Fruit fly (Drosophila melanogaster) whole organism, embryonic: ENCODE measurements around the gene Faa.

ENCODE experiments used
- ATbp ChIP-seq: fragments of 200-800 bp; sonication (Bioruptor generic); optimal IDR thresholded peaks from 2 replicates; lab custom pipeline; 2017; ENCODE audit warnings: missing biosample characterization, mild to moderate bottlenecking, missing genetic modification characterization, missing genetic modification reagents
- Aef1 ChIP-seq: fragments of 200-800 bp; sonication (Bioruptor generic); IDR thresholded peaks from 3 replicates; pipeline ENCODE4 v1.3.6; 2022; ENCODE audit warnings: missing biosample characterization, missing genetic modification characterization
- CG10267 ChIP-seq: fragments of 200-800 bp; sonication (Bioruptor generic); optimal IDR thresholded peaks from 2 replicates; lab custom pipeline; 2018; ENCODE audit warnings: missing biosample characterization, mild to moderate bottlenecking, missing genetic modification characterization, moderate library complexity
- CG11093 ChIP-seq: fragments of 200-800 bp; sonication (Bioruptor generic); IDR thresholded peaks from 3 replicates; pipeline ENCODE4 v1.3.6; 2022; ENCODE audit warnings: missing biosample characterization, missing genetic modification characterization
- CG11695 ChIP-seq: fragments of 200-800 bp; sonication (Bioruptor generic); IDR thresholded peaks from 3 replicates; pipeline ENCODE4 v1.3.6; 2022; ENCODE audit warnings: missing biosample characterization, missing genetic modification characterization
- CG12219 ChIP-seq: fragments of 200-800 bp; sonication (Bioruptor generic); optimal IDR thresholded peaks from 3 replicates; lab custom pipeline; 2018; ENCODE audit warnings: missing biosample characterization, mild to moderate bottlenecking, missing genetic modification characterization
- CG13424 ChIP-seq: fragments of 200-800 bp; sonication (Bioruptor generic); optimal IDR thresholded peaks from 2 replicates; lab custom pipeline; 2019; ENCODE audit warnings: missing biosample characterization, mild to moderate bottlenecking, missing genetic modification characterization, moderate library complexity
- CG15073 ChIP-seq: fragments of 200-800 bp; sonication (Bioruptor generic); optimal IDR thresholded peaks from 2 replicates; lab custom pipeline; 2016; ENCODE audit warnings: missing biosample characterization, missing genetic modification characterization
- CG16779 ChIP-seq: fragments of 200-800 bp; sonication (Bioruptor generic); IDR thresholded peaks from 2 replicates; pipeline ENCODE4 v1.3.6; 2022; ENCODE audit warnings: missing biosample characterization, missing genetic modification characterization
- CG16863 ChIP-seq: fragments of 200-800 bp; sonication (Bioruptor generic); optimal IDR thresholded peaks from 3 replicates; lab custom pipeline; 2016; ENCODE audit warnings: missing biosample characterization, missing genetic modification characterization
- CG2889 ChIP-seq: fragments of 200-800 bp; sonication (Bioruptor generic); IDR thresholded peaks from 3 replicates; pipeline ENCODE4 v1.3.6; 2022; ENCODE audit warnings: missing biosample characterization, missing genetic modification characterization
- CG31441 ChIP-seq: fragments of 200-800 bp; sonication (Bioruptor generic); IDR thresholded peaks from 2 replicates; pipeline ENCODE4 v1.3.6; 2022; ENCODE audit warnings: missing biosample characterization, missing genetic modification characterization
- CG34376 ChIP-seq: fragments of 200-800 bp; sonication (Bioruptor generic); optimal IDR thresholded peaks from 2 replicates; lab custom pipeline; 2018; ENCODE audit warnings: missing biosample characterization, mild to moderate bottlenecking, missing genetic modification characterization
- CG5953 ChIP-seq: fragments of 200-800 bp; sonication (Bioruptor generic); IDR thresholded peaks from 2 replicates; pipeline ENCODE4 v1.3.6; 2022; ENCODE audit warnings: missing biosample characterization, missing genetic modification characterization
- CG6813 ChIP-seq: fragments of 200-800 bp; sonication (Bioruptor generic); optimal IDR thresholded peaks from 2 replicates; lab custom pipeline; 2017; ENCODE audit warnings: missing biosample characterization, missing genetic modification characterization, mild to moderate bottlenecking, moderate library complexity, missing genetic modification reagents
- CG8359 ChIP-seq: fragments of 200-800 bp; sonication (Bioruptor generic); optimal IDR thresholded peaks from 2 replicates; lab custom pipeline; 2017; ENCODE audit warnings: missing biosample characterization, mild to moderate bottlenecking, missing genetic modification characterization, borderline replicate concordance
- CG9437 ChIP-seq: fragments of 200-800 bp; sonication (Bioruptor generic); optimal IDR thresholded peaks from 2 replicates; lab custom pipeline; 2018; ENCODE audit warnings: missing biosample characterization, mild to moderate bottlenecking, missing genetic modification characterization
- CrebB ChIP-seq: fragments of 200-800 bp; sonication (Bioruptor generic); optimal IDR thresholded peaks from 3 replicates; lab custom pipeline; 2018; ENCODE audit warnings: missing biosample characterization, mild to moderate bottlenecking, missing genetic modification characterization
- D19B ChIP-seq: fragments of 200-800 bp; sonication (Bioruptor generic); optimal IDR thresholded peaks from 2 replicates; lab custom pipeline; 2017; ENCODE audit warnings: missing biosample characterization, mild to moderate bottlenecking, missing genetic modification characterization
- Dll ChIP-seq: fragments of 200-800 bp; sonication (Bioruptor generic); IDR thresholded peaks from 4 replicates; pipeline ENCODE4 v1.3.6; 2022; ENCODE audit warnings: missing biosample characterization, missing genetic modification characterization; ENCODE audit not compliant: partially characterized antibody
- ERR ChIP-seq: fragments of 200-800 bp; sonication (Bioruptor generic); optimal IDR thresholded peaks from 2 replicates; lab custom pipeline; 2016; ENCODE audit warnings: missing biosample characterization, missing genetic modification characterization
- Fer3 ChIP-seq: fragments of 200-800 bp; sonication (Bioruptor generic); optimal IDR thresholded peaks from 2 replicates; lab custom pipeline; 2018; ENCODE audit warnings: missing biosample characterization, mild to moderate bottlenecking, missing genetic modification characterization, moderate library complexity
- Gug ChIP-seq: fragments of 200-800 bp; sonication (Bioruptor generic); IDR thresholded peaks from 4 replicates; pipeline ENCODE4 v1.3.6; 2022; ENCODE audit warnings: missing biosample characterization, missing genetic modification characterization
- HLHmδ ChIP-seq: fragments of 200-800 bp; sonication (Bioruptor generic); optimal IDR thresholded peaks from 2 replicates; lab custom pipeline; 2018; ENCODE audit warnings: missing biosample characterization, mild to moderate bottlenecking, missing genetic modification characterization, moderate library complexity
- HmgD ChIP-seq: fragments of 200-800 bp; sonication (Bioruptor generic); optimal IDR thresholded peaks from 3 replicates; lab custom pipeline; 2016; ENCODE audit warnings: missing biosample characterization, missing genetic modification characterization
- HmgZ ChIP-seq: fragments of 200-800 bp; sonication (Bioruptor generic); optimal IDR thresholded peaks from 2 replicates; lab custom pipeline; 2018; ENCODE audit warnings: missing biosample characterization, mild to moderate bottlenecking, missing genetic modification characterization
- MESR4 ChIP-seq: fragments of 200-800 bp; sonication (Bioruptor generic); optimal IDR thresholded peaks from 2 replicates; lab custom pipeline; 2018; ENCODE audit warnings: missing biosample characterization, mild to moderate bottlenecking, missing genetic modification characterization, moderate library complexity
- Stat92E ChIP-seq, 3 experiments: fragments of >200 bp in 2 of 3; fragments of 200-800 bp in 1 of 3; sonication (Bioruptor generic) in 1 of 3; optimal IDR thresholded peaks; 2 replicates each; lab custom pipeline; 2017 to 2019; ENCODE audit warnings: missing biosample characterization in 3 of 3, missing genetic modification characterization in 3 of 3, mild to moderate bottlenecking in 1 of 3, moderate library complexity in 1 of 3
- TFAM ChIP-seq: fragments of 200-800 bp; sonication (Bioruptor generic); optimal IDR thresholded peaks from 2 replicates; lab custom pipeline; 2017; ENCODE audit warnings: missing biosample characterization, missing genetic modification characterization, inconsistent platforms
- Tbp ChIP-seq: fragments of >200 bp; optimal IDR thresholded peaks from 2 replicates; lab custom pipeline; 2018; ENCODE audit warnings: missing biosample characterization, missing genetic modification characterization
- Xrp1 ChIP-seq: fragments of 200-800 bp; sonication (Bioruptor generic); IDR thresholded peaks from 2 replicates; pipeline ENCODE4 v1.3.6; 2022; ENCODE audit warnings: missing biosample characterization, missing genetic modification characterization
- ap ChIP-seq: fragments of 200-800 bp; sonication (Bioruptor generic); IDR thresholded peaks from 2 replicates; pipeline ENCODE4 v1.3.6; 2022; ENCODE audit warnings: missing biosample characterization, missing genetic modification characterization
- cas ChIP-seq: fragments of 200-800 bp; sonication (Bioruptor generic); IDR thresholded peaks from 2 replicates; pipeline ENCODE4 v1.3.6; 2022; ENCODE audit warnings: missing biosample characterization, missing genetic modification characterization
- caup ChIP-seq: fragments of 200-800 bp; sonication (Bioruptor generic); optimal IDR thresholded peaks from 3 replicates; lab custom pipeline; 2017; ENCODE audit warnings: missing biosample characterization, mild to moderate bottlenecking, missing genetic modification characterization, moderate library complexity; ENCODE audit not compliant: severe bottlenecking
- ci ChIP-seq: fragments of 200-800 bp; sonication (Bioruptor generic); IDR thresholded peaks from 3 replicates; pipeline ENCODE4 v1.3.6; 2022; ENCODE audit warnings: missing biosample characterization, missing genetic modification characterization
- crp ChIP-seq, 2 experiments: fragments of 200-800 bp; sonication (Bioruptor generic); optimal IDR thresholded peaks; 2 replicates in 1 of 2; 3 replicates in 1 of 2; lab custom pipeline; 2017; ENCODE audit warnings: missing biosample characterization in 2 of 2, missing genetic modification characterization in 2 of 2, mild to moderate bottlenecking in 1 of 2, moderate library complexity in 1 of 2
- da ChIP-seq: fragments of 200-800 bp; sonication (Bioruptor generic); optimal IDR thresholded peaks from 2 replicates; lab custom pipeline; 2016; ENCODE audit warnings: missing biosample characterization, missing genetic modification characterization
- dmrt11E ChIP-seq: fragments of 200-800 bp; sonication (Bioruptor generic); optimal IDR thresholded peaks from 3 replicates; lab custom pipeline; 2018; ENCODE audit warnings: missing biosample characterization, mild to moderate bottlenecking, missing genetic modification characterization, moderate library complexity
- dpn ChIP-seq, 2 experiments: fragments of 200-800 bp; sonication (Bioruptor generic); optimal IDR thresholded peaks; 3 replicates each; lab custom pipeline; 2016; ENCODE audit warnings: missing biosample characterization in 2 of 2, missing genetic modification characterization in 2 of 2
- en ChIP-seq: fragments of 200-800 bp; sonication (Bioruptor generic); optimal IDR thresholded peaks from 2 replicates; lab custom pipeline; 2016; ENCODE audit warnings: missing biosample characterization, missing genetic modification characterization
- fru ChIP-seq: fragments of >200 bp; optimal IDR thresholded peaks from 2 replicates; lab custom pipeline; 2017
- gcm2 ChIP-seq: fragments of 200-800 bp; sonication (Bioruptor generic); optimal IDR thresholded peaks from 2 replicates; lab custom pipeline; 2016; ENCODE audit warnings: missing biosample characterization, missing genetic modification characterization
- grn ChIP-seq: fragments of 200-800 bp; sonication (Bioruptor generic); optimal IDR thresholded peaks from 3 replicates; lab custom pipeline; 2017; ENCODE audit warnings: missing biosample characterization, missing genetic modification characterization
- gsb-n ChIP-seq: fragments of 200-800 bp; sonication (Bioruptor generic); optimal IDR thresholded peaks from 3 replicates; lab custom pipeline; 2018; ENCODE audit warnings: missing biosample characterization, mild to moderate bottlenecking, missing genetic modification characterization
- hbn ChIP-seq: fragments of 200-800 bp; sonication (Bioruptor generic); IDR thresholded peaks from 2 replicates; pipeline ENCODE4 v1.3.6; 2022; ENCODE audit warnings: missing biosample characterization, missing genetic modification characterization; ENCODE audit not compliant: partially characterized antibody
- nau ChIP-seq: fragments of 200-800 bp; sonication (Bioruptor generic); optimal IDR thresholded peaks from 3 replicates; lab custom pipeline; 2017; ENCODE audit warnings: missing biosample characterization, mild to moderate bottlenecking, missing genetic modification characterization, missing genetic modification reagents
- slp2 ChIP-seq: fragments of 200-800 bp; sonication (Bioruptor generic); optimal IDR thresholded peaks from 2 replicates; lab custom pipeline; 2016; ENCODE audit warnings: missing biosample characterization, missing genetic modification characterization
- tll ChIP-seq, 2 experiments: fragments of 200-800 bp in 1 of 2; fragments of >200 bp in 1 of 2; sonication (Bioruptor generic) in 1 of 2; optimal IDR thresholded peaks; 2 replicates each; lab custom pipeline; 2017 to 2019; ENCODE audit warnings: missing biosample characterization in 2 of 2, missing genetic modification characterization in 2 of 2, mild to moderate bottlenecking in 1 of 2, moderate library complexity in 1 of 2
- tup ChIP-seq: fragments of 200-800 bp; sonication (Bioruptor generic); optimal IDR thresholded peaks from 2 replicates; lab custom pipeline; 2016; ENCODE audit warnings: missing biosample characterization, mild to moderate bottlenecking, missing genetic modification characterization, moderate library complexity
- wor ChIP-seq: fragments of 200-800 bp; sonication (Bioruptor generic); IDR thresholded peaks from 2 replicates; pipeline ENCODE4 v1.3.6; 2022; ENCODE audit warnings: missing biosample characterization, missing genetic modification characterization
- zfh2 ChIP-seq: fragments of 200-800 bp; sonication (Bioruptor generic); optimal IDR thresholded peaks from 2 replicates; lab custom pipeline; 2016; ENCODE audit warnings: missing biosample characterization, missing genetic modification characterization

Gene Faa

dm6 chr3L:4071561-4072049 lies 2.1 kb downstream of the Faa start, which contains the start of gene wit (continued):
- TF ChIP-seq dmrt11E (tag; lab: Kevin White, UChicago) = no peak
- TF ChIP-seq Gug (GFP tag; lab: Robert Waterston, UW) = no peak
- TF ChIP-seq caup (GFP tag; lab: Kevin White, UChicago) = no peak
- no peak for TF ChIP-seq CG5953 (GFP tag; lab: Robert Waterston, UW)
- TF ChIP-seq HLHmδ (GFP tag; lab: Kevin White, UChicago) = peak; percentile 78
- no peak for TF ChIP-seq ap (GFP tag; lab: Robert Waterston, UW)
- TF ChIP-seq Fer3 = no peak
- peak; percentile 43 for TF ChIP-seq CG34376 (GFP tag; lab: Kevin White, UChicago)
- TF ChIP-seq CG31441 (GFP tag; lab: Robert Waterston, UW) = no peak
- TF ChIP-seq crp (GFP tag; optimal IDR thresholded peaks at IDR 0.05; lab: Kevin White, UChicago) = no peak
- no peak for TF ChIP-seq gcm2 (GFP tag; lab: Kevin White, UChicago)
- no peak for TF ChIP-seq CG2889 (GFP tag; lab: Robert Waterston, UW)
- TF ChIP-seq da (GFP tag; lab: Kevin White, UChicago) = no peak
- peak; percentile 43 for TF ChIP-seq CG6813
- no peak for TF ChIP-seq en (GFP tag; lab: Kevin White, UChicago)
- TF ChIP-seq Aef1 (GFP tag; lab: Robert Waterston, UW) = no peak
- TF ChIP-seq CG13424 (tag; lab: Kevin White, UChicago) = no peak
- peak; percentile 44 for TF ChIP-seq hbn (GFP tag; lab: Robert Waterston, UW)
- TF ChIP-seq zfh2 (GFP tag; lab: Kevin White, UChicago) = no peak
- TF ChIP-seq cas (GFP tag; lab: Robert Waterston, UW) = no peak
- no peak for TF ChIP-seq slp2 (GFP tag; lab: Kevin White, UChicago)
- TF ChIP-seq ERR (GFP tag; lab: Kevin White, UChicago) = no peak
- TF ChIP-seq CG11695 (GFP tag; lab: Robert Waterston, UW) = 0 out of 3 replicates have a peak, but pooled peaks have one; percentile 11
- TF ChIP-seq Tbp (GFP tag; lab: Kevin White, UChicago) = no peak
- no peak for TF ChIP-seq CG12219 (GFP tag; lab: Kevin White, UChicago)
- no peak for TF ChIP-seq wor (GFP tag; lab: Robert Waterston, UW)
- no peak for TF ChIP-seq Stat92E (GFP tag; optimal IDR thresholded peaks at IDR 0.05; lab: Kevin White, UChicago)
- peak; percentile 30 for TF ChIP-seq CrebB (tag; lab: Kevin White, UChicago)
- no peak for TF ChIP-seq CG11093 (GFP tag; lab: Robert Waterston, UW)
- TF ChIP-seq D19B (GFP tag; lab: Kevin White, UChicago) = no peak
- TF ChIP-seq CG16779 (GFP tag; lab: Robert Waterston, UW) = no peak
- no peak for TF ChIP-seq CG9437 (GFP tag; lab: Kevin White, UChicago)
- no peak for TF ChIP-seq MESR4 (GFP tag; lab: Kevin White, UChicago)
- TF ChIP-seq dpn (GFP tag; optimal IDR thresholded peaks at IDR 0.05; lab: Kevin White, UChicago) = no peak
- TF ChIP-seq gsb-n (tag; lab: Kevin White, UChicago) = no peak
- TF ChIP-seq ci (GFP tag; lab: Robert Waterston, UW) = peak; percentile 72; the same call in 2 of the 3 replicates
- TF ChIP-seq tll (GFP tag; optimal IDR thresholded peaks at IDR 0.05; lab: Kevin White, UChicago) = no peak
- no peak for TF ChIP-seq tup
- peak; percentile 26 for TF ChIP-seq HmgZ (tag; lab: Kevin White, UChicago)
- TF ChIP-seq grn (GFP tag; lab: Kevin White, UChicago) = no peak
- peak; percentile 19 for TF ChIP-seq ATbp (GFP tag; lab: Kevin White, UChicago)
- no peak for TF ChIP-seq HmgD
- no peak for TF ChIP-seq CG10267
- no peak for TF ChIP-seq Xrp1 (GFP tag; lab: Robert Waterston, UW)
- TF ChIP-seq CG16863 = no peak
- no peak for TF ChIP-seq TFAM (GFP tag; lab: Kevin White, UChicago)
- TF ChIP-seq CG15073 (GFP tag; lab: Kevin White, UChicago) = no peak
- TF ChIP-seq fru (lab: Kevin White, UChicago) = no peak
- TF ChIP-seq CG8359 = no peak
- peak; percentile 41 for TF ChIP-seq nau
- TF ChIP-seq Dll (GFP tag; lab: Robert Waterston, UW) = peak; percentile 47; the same call in 1 of the 4 replicates
